In genomic region chr3R:19065474-19065873, dm6 we compare ENCODE assay signal across 4 fruit fly cellular contexts.
TF ChIP-seq lines count a peak whose summit lies in the region.

No protein-coding gene starts in this region.

- no peak for TF ChIP-seq CTCF in whole organism, embryonic (GFP tag; optimal IDR thresholded peaks at IDR 0.05; lab: Kevin White, UChicago)

TF ChIP-seq in whole organism, adult, 20 proteins besides CTCF, POLR2A, EP300 and RAD21:
- TF ChIP-seq Hr96 (GFP tag; optimal IDR thresholded peaks at IDR 0.05; lab: Kevin White, UChicago) (no peak), cic (GFP tag; optimal IDR thresholded peaks at IDR 0.05; lab: Kevin White, UChicago) (peak; percentile 2)

TF ChIP-seq in whole organism, embryonic, 481 proteins besides CTCF, POLR2A, EP300 and RAD21:
- TF ChIP-seq exex (tag; optimal IDR thresholded peaks at IDR 0.05; lab: Kevin White, UChicago), result peak; percentile 85
- peak; percentile 21 for TF ChIP-seq grn (GFP tag; optimal IDR thresholded peaks at IDR 0.05; lab: Kevin White, UChicago)
- peak; percentile 33 for TF ChIP-seq corto (GFP tag; optimal IDR thresholded peaks at IDR 0.05; lab: Kevin White, UChicago)
- TF ChIP-seq nau (GFP tag; optimal IDR thresholded peaks at IDR 0.05; lab: Kevin White, UChicago), result no peak
- peak; percentile 30 for TF ChIP-seq Med (GFP tag; lab: Kevin White, UChicago)
- peak; percentile 80 for TF ChIP-seq mirr (GFP tag; optimal IDR thresholded peaks at IDR 0.05; lab: Kevin White, UChicago)
- TF ChIP-seq chinmo (GFP tag; IDR thresholded peaks at IDR 0.05; lab: Robert Waterston, UW; ENCODE audit: partially characterized antibody), result 0 out of 4 replicates have a peak, but pooled peaks have one; percentile 26
- TF ChIP-seq Pdp1 (GFP tag; optimal IDR thresholded peaks at IDR 0.05; lab: Kevin White, UChicago), result peak in 1 of 2 experiments; percentile 32
- no peak for TF ChIP-seq toy (GFP tag; IDR thresholded peaks at IDR 0.05; lab: Robert Waterston, UW)
- TF ChIP-seq CG34376 (GFP tag; optimal IDR thresholded peaks at IDR 0.05; lab: Kevin White, UChicago), result peak; percentile 9
- peak; percentile 69; the same call in 1 of the 2 replicates for TF ChIP-seq GATAe (GFP tag; conservative IDR thresholded peaks at IDR 0.05; lab: Robert Waterston, UW)
- TF ChIP-seq sd (tag; optimal IDR thresholded peaks at IDR 0.05; lab: Kevin White, UChicago), result peak; percentile 43
- TF ChIP-seq sug (tag; optimal IDR thresholded peaks at IDR 0.05; lab: Kevin White, UChicago), result peak; percentile 66
- no peak for TF ChIP-seq CG11560 (tag; IDR thresholded peaks at IDR 0.05; lab: Robert Waterston, UW)

TF ChIP-seq in whole organism, prepupa, 60 proteins besides CTCF, POLR2A, EP300 and RAD21:
- TF ChIP-seq CG10631 (GFP tag; optimal IDR thresholded peaks at IDR 0.05; lab: Kevin White, UChicago) (no peak), vri (GFP tag; optimal IDR thresholded peaks at IDR 0.05; lab: Kevin White, UChicago) (peak; percentile 80), salr (GFP tag; optimal IDR thresholded peaks at IDR 0.05; lab: Kevin White, UChicago) (no peak)

TF ChIP-seq in whole organism, wandering third instar larva, 38 proteins besides CTCF, POLR2A, EP300 and RAD21:
- TF ChIP-seq CrebA (GFP tag; optimal IDR thresholded peaks at IDR 0.05; lab: Kevin White, UChicago; ENCODE audit: borderline replicate concordance) (peak; percentile 68), Rel (GFP tag; optimal IDR thresholded peaks at IDR 0.05; lab: Kevin White, UChicago) (no peak), Rel (tag; optimal IDR thresholded peaks at IDR 0.05; lab: Kevin White, UChicago) (peak; percentile 87), sv (GFP tag; optimal IDR thresholded peaks at IDR 0.05; lab: Kevin White, UChicago) (no peak)
TF ChIP-seq in whole organism, wandering third instar larva: peak in this region for 2.
